Fruit fly (Drosophila melanogaster) whole organism, embryonic: ENCODE results near the gene Eh.
A peak's percentile ranks its signal among the peaks of the same experiment; 100 is the strongest.

Source experiments
- BtbVII ChIP-seq: fragments of 200-800 bp; sonication (Bioruptor generic); optimal IDR thresholded peaks from 3 replicates; lab custom pipeline; 2017; ENCODE audit warnings: missing biosample characterization, mild to moderate bottlenecking, missing genetic modification characterization
- CG1024 ChIP-seq: fragments of 200-800 bp; sonication (Bioruptor generic); IDR thresholded peaks from 2 replicates; pipeline ENCODE4 v1.3.6; 2022; ENCODE audit warnings: missing biosample characterization, missing genetic modification characterization
- CG11695 ChIP-seq: fragments of 200-800 bp; sonication (Bioruptor generic); IDR thresholded peaks from 3 replicates; pipeline ENCODE4 v1.3.6; 2022; ENCODE audit warnings: missing biosample characterization, missing genetic modification characterization
- CG12071 ChIP-seq: fragments of 200-800 bp; sonication (Bioruptor generic); optimal IDR thresholded peaks from 3 replicates; lab custom pipeline; 2018; ENCODE audit warnings: missing biosample characterization, mild to moderate bottlenecking, missing genetic modification characterization
- CG12942 ChIP-seq: fragments of 200-800 bp; sonication (Bioruptor generic); optimal IDR thresholded peaks from 3 replicates; lab custom pipeline; 2016; ENCODE audit warnings: missing biosample characterization, missing genetic modification characterization
- CG13624 ChIP-seq: fragments of 200-800 bp; sonication (Bioruptor generic); optimal IDR thresholded peaks from 2 replicates; lab custom pipeline; 2016; ENCODE audit warnings: missing biosample characterization, missing genetic modification characterization
- CG15011 ChIP-seq: fragments of 200-800 bp; sonication (Bioruptor generic); optimal IDR thresholded peaks from 3 replicates; lab custom pipeline; 2018; ENCODE audit warnings: missing biosample characterization, mild to moderate bottlenecking, missing genetic modification characterization
- CG1603 ChIP-seq: fragments of 200-800 bp; sonication (Bioruptor generic); optimal IDR thresholded peaks from 2 replicates; lab custom pipeline; 2019; ENCODE audit warnings: missing biosample characterization, mild to moderate bottlenecking, missing genetic modification characterization, moderate library complexity
- CG18619 ChIP-seq: fragments of 200-800 bp; sonication (Bioruptor generic); optimal IDR thresholded peaks from 3 replicates; lab custom pipeline; 2017; ENCODE audit warnings: missing biosample characterization, mild to moderate bottlenecking, missing genetic modification characterization
- CG2678 ChIP-seq: fragments of 200-800 bp; sonication (Bioruptor generic); optimal IDR thresholded peaks from 3 replicates; lab custom pipeline; 2019; ENCODE audit warnings: missing biosample characterization, mild to moderate bottlenecking, missing genetic modification characterization, moderate library complexity
- CG33213 ChIP-seq: fragments of 200-800 bp; sonication (Bioruptor generic); optimal IDR thresholded peaks from 3 replicates; lab custom pipeline; 2016; ENCODE audit warnings: missing biosample characterization, missing genetic modification characterization
- CG4820 ChIP-seq: fragments of 200-800 bp; sonication (Bioruptor generic); optimal IDR thresholded peaks from 3 replicates; lab custom pipeline; 2016; ENCODE audit warnings: missing biosample characterization, missing genetic modification characterization
- CG4854 ChIP-seq: fragments of 200-800 bp; sonication (Bioruptor generic); optimal IDR thresholded peaks from 2 replicates; lab custom pipeline; 2016; ENCODE audit warnings: missing biosample characterization, missing genetic modification characterization, inconsistent platforms
- CG5953 ChIP-seq: fragments of 200-800 bp; sonication (Bioruptor generic); IDR thresholded peaks from 2 replicates; pipeline ENCODE4 v1.3.6; 2022; ENCODE audit warnings: missing biosample characterization, missing genetic modification characterization
- CG7963 ChIP-seq: fragments of 200-800 bp; sonication (Bioruptor generic); IDR thresholded peaks from 3 replicates; pipeline ENCODE4 v1.3.6; 2022; ENCODE audit warnings: missing biosample characterization, missing genetic modification characterization; ENCODE audit not compliant: partially characterized antibody
- CG8944 ChIP-seq: fragments of 200-800 bp; sonication (Bioruptor generic); optimal IDR thresholded peaks from 3 replicates; lab custom pipeline; 2016; ENCODE audit warnings: missing biosample characterization, missing genetic modification characterization
- CG9817 ChIP-seq: fragments of 200-800 bp; sonication (Bioruptor generic); optimal IDR thresholded peaks from 2 replicates; lab custom pipeline; 2018; ENCODE audit warnings: missing biosample characterization, mild to moderate bottlenecking, missing genetic modification characterization, moderate library complexity
- Fer1 ChIP-seq: fragments of 200-800 bp; sonication (Bioruptor generic); optimal IDR thresholded peaks from 2 replicates; lab custom pipeline; 2017; ENCODE audit warnings: missing biosample characterization, mild to moderate bottlenecking, missing genetic modification characterization
- GATAe ChIP-seq: fragments of 200-800 bp; sonication (Bioruptor generic); conservative IDR thresholded peaks from 2 replicates; pipeline ENCODE4 v1.3.6; 2022; ENCODE audit warnings: missing biosample characterization, missing genetic modification characterization
- HLH54F ChIP-seq: fragments of 200-800 bp; sonication (Bioruptor generic); optimal IDR thresholded peaks from 3 replicates; lab custom pipeline; 2016; ENCODE audit warnings: missing biosample characterization, missing genetic modification characterization
- HmgD ChIP-seq: fragments of 200-800 bp; sonication (Bioruptor generic); optimal IDR thresholded peaks from 3 replicates; lab custom pipeline; 2016; ENCODE audit warnings: missing biosample characterization, missing genetic modification characterization
- MESR4 ChIP-seq: fragments of 200-800 bp; sonication (Bioruptor generic); optimal IDR thresholded peaks from 2 replicates; lab custom pipeline; 2018; ENCODE audit warnings: missing biosample characterization, mild to moderate bottlenecking, missing genetic modification characterization, moderate library complexity
- Mad ChIP-seq: fragments of 200-800 bp; sonication (Bioruptor generic); optimal IDR thresholded peaks from 2 replicates; lab custom pipeline; 2016; ENCODE audit warnings: missing biosample characterization, missing genetic modification characterization
- Neu2 ChIP-seq: fragments of 200-800 bp; sonication (Bioruptor generic); optimal IDR thresholded peaks from 3 replicates; lab custom pipeline; 2016; ENCODE audit warnings: missing biosample characterization, missing genetic modification characterization, borderline replicate concordance
- Pdp1 ChIP-seq, 2 experiments: fragments of 200-800 bp; sonication (Bioruptor generic); optimal IDR thresholded peaks; 3 replicates each; lab custom pipeline; 2016; ENCODE audit warnings: missing biosample characterization in 2 of 2, missing genetic modification characterization in 2 of 2, mild to moderate bottlenecking in 1 of 2, moderate library complexity in 1 of 2
- Ptx1 ChIP-seq: fragments of 200-800 bp; sonication (Bioruptor generic); IDR thresholded peaks from 2 replicates; pipeline ENCODE4 v1.3.6; 2022; ENCODE audit warnings: missing biosample characterization, missing genetic modification characterization
- Sin3A ChIP-seq: fragments of >200 bp; optimal IDR thresholded peaks from 2 replicates; lab custom pipeline; 2018
- Stat92E ChIP-seq, 3 experiments: fragments of >200 bp in 2 of 3; fragments of 200-800 bp in 1 of 3; sonication (Bioruptor generic) in 1 of 3; optimal IDR thresholded peaks; 2 replicates each; lab custom pipeline; 2017 to 2019; ENCODE audit warnings: missing biosample characterization in 3 of 3, missing genetic modification characterization in 3 of 3, mild to moderate bottlenecking in 1 of 3, moderate library complexity in 1 of 3
- cas ChIP-seq: fragments of 200-800 bp; sonication (Bioruptor generic); IDR thresholded peaks from 2 replicates; pipeline ENCODE4 v1.3.6; 2022; ENCODE audit warnings: missing biosample characterization, missing genetic modification characterization
- ems ChIP-seq: fragments of 200-800 bp; sonication (Bioruptor generic); optimal IDR thresholded peaks from 3 replicates; lab custom pipeline; 2016; ENCODE audit warnings: missing biosample characterization, missing genetic modification characterization
- fru ChIP-seq: fragments of >200 bp; optimal IDR thresholded peaks from 2 replicates; lab custom pipeline; 2017
- grn ChIP-seq: fragments of 200-800 bp; sonication (Bioruptor generic); optimal IDR thresholded peaks from 3 replicates; lab custom pipeline; 2017; ENCODE audit warnings: missing biosample characterization, missing genetic modification characterization
- gsb ChIP-seq: fragments of 200-800 bp; sonication (Bioruptor generic); IDR thresholded peaks from 2 replicates; pipeline ENCODE4 v1.3.6; 2022; ENCODE audit warnings: missing biosample characterization, missing genetic modification characterization
- hb ChIP-seq: fragments of 200-800 bp; sonication (Bioruptor generic); IDR thresholded peaks from 3 replicates; pipeline ENCODE4 v1.3.6; 2022; ENCODE audit warnings: missing biosample characterization, missing genetic modification characterization; ENCODE audit not compliant: partially characterized antibody
- knrl ChIP-seq: fragments of 200-800 bp; sonication (Bioruptor generic); IDR thresholded peaks from 3 replicates; pipeline ENCODE4 v1.3.6; 2022; ENCODE audit warnings: missing biosample characterization, missing genetic modification characterization; ENCODE audit not compliant: partially characterized antibody
- mam ChIP-seq: fragments of 200-800 bp; sonication (Bioruptor generic); optimal IDR thresholded peaks from 3 replicates; lab custom pipeline; 2016; ENCODE audit warnings: missing biosample characterization, missing genetic modification characterization
- nerfin-1 ChIP-seq: fragments of 200-800 bp; sonication (Bioruptor generic); optimal IDR thresholded peaks from 3 replicates; lab custom pipeline; 2019; ENCODE audit warnings: missing biosample characterization, mild to moderate bottlenecking, missing genetic modification characterization, moderate library complexity
- pum ChIP-seq: fragments of 200-800 bp; sonication (Bioruptor generic); optimal IDR thresholded peaks from 2 replicates; lab custom pipeline; 2016; ENCODE audit warnings: missing biosample characterization, missing genetic modification characterization
- sd ChIP-seq: fragments of 200-800 bp; sonication (Bioruptor generic); optimal IDR thresholded peaks from 3 replicates; lab custom pipeline; 2018; ENCODE audit warnings: missing biosample characterization, mild to moderate bottlenecking, missing genetic modification characterization, moderate library complexity
- sima ChIP-seq: fragments of 200-800 bp; sonication (Bioruptor generic); optimal IDR thresholded peaks from 2 replicates; lab custom pipeline; 2016; ENCODE audit warnings: missing biosample characterization, missing genetic modification characterization
- slbo ChIP-seq: fragments of 200-800 bp; sonication (Bioruptor generic); IDR thresholded peaks from 2 replicates; pipeline ENCODE4 v1.3.6; 2022; ENCODE audit warnings: missing biosample characterization, missing genetic modification characterization
- slp2 ChIP-seq: fragments of 200-800 bp; sonication (Bioruptor generic); optimal IDR thresholded peaks from 2 replicates; lab custom pipeline; 2016; ENCODE audit warnings: missing biosample characterization, missing genetic modification characterization
- sna ChIP-seq: fragments of 200-800 bp; sonication (Bioruptor generic); IDR thresholded peaks from 2 replicates; pipeline ENCODE4 v1.3.6; 2022; ENCODE audit warnings: missing biosample characterization, missing genetic modification characterization; ENCODE audit not compliant: partially characterized antibody
- stwl ChIP-seq: fragments of 200-800 bp; sonication (Bioruptor generic); optimal IDR thresholded peaks from 3 replicates; lab custom pipeline; 2018; ENCODE audit warnings: missing biosample characterization, mild to moderate bottlenecking, missing genetic modification characterization, moderate library complexity
- sug ChIP-seq: fragments of 200-800 bp; optimal IDR thresholded peaks from 2 replicates; lab custom pipeline; 2019; ENCODE audit warnings: missing biosample characterization, mild to moderate bottlenecking, missing genetic modification characterization, moderate library complexity
- tin ChIP-seq: fragments of 200-800 bp; sonication (Bioruptor generic); optimal IDR thresholded peaks from 3 replicates; lab custom pipeline; 2016; ENCODE audit warnings: missing biosample characterization, missing genetic modification characterization
- trh ChIP-seq: fragments of 200-800 bp; sonication (Bioruptor generic); optimal IDR thresholded peaks from 2 replicates; lab custom pipeline; 2016; ENCODE audit warnings: missing biosample characterization, missing genetic modification characterization
- vfl ChIP-seq: fragments of 200-800 bp; sonication (Bioruptor generic); optimal IDR thresholded peaks from 2 replicates; lab custom pipeline; 2016; ENCODE audit warnings: missing biosample characterization, missing genetic modification characterization
- vvl ChIP-seq: fragments of 200-800 bp; sonication (Bioruptor generic); IDR thresholded peaks from 2 replicates; pipeline ENCODE4 v1.3.6; 2022; ENCODE audit warnings: missing biosample characterization, missing genetic modification characterization
- zfh1 ChIP-seq: fragments of 200-800 bp; sonication (Bioruptor generic); IDR thresholded peaks from 3 replicates; pipeline ENCODE4 v1.3.6; 2022; ENCODE audit warnings: missing biosample characterization, missing genetic modification characterization

Gene Eh

DNA sequence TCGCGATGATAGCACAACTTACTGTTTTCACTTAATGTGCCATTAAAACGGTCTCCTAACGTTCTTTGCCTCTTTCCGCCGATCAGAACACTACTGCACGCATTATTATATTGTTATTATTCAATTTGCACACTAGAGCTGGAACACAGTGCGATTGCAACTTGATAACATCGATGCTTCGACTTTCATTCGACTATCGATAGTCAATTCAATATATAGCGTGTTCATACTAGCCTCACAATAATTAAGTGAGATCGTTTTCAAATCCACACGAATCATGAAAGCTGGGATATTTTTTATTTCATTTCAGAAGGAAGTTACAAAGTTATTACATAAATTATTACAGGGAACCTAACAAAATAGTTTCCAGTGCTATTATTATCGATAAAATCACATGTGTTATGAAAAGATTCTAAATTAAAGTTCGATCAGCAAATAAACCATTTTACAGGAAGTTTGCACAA, 47.3 kb downstream of the Eh start (continued):
- TF ChIP-seq knrl (GFP tag; lab: Robert Waterston, UW), result peak; percentile 86
- TF ChIP-seq fru (lab: Kevin White, UChicago), result no peak
- no peak for TF ChIP-seq CG8944
- no peak for TF ChIP-seq CG4820 (GFP tag; lab: Kevin White, UChicago)
- no peak for TF ChIP-seq Stat92E (GFP tag; optimal IDR thresholded peaks at IDR 0.05; lab: Kevin White, UChicago)
- peak; percentile 14; the same call in 1 of the 2 replicates for TF ChIP-seq GATAe (GFP tag; lab: Robert Waterston, UW)
- TF ChIP-seq slbo, result peak; percentile 67
- TF ChIP-seq MESR4, result peak; percentile 56
- no peak for TF ChIP-seq sima (GFP tag; lab: Kevin White, UChicago)
- peak; percentile 81 for TF ChIP-seq stwl (tag; lab: Kevin White, UChicago)
- peak; percentile 73; the same call in 2 of the 3 replicates for TF ChIP-seq CG7963 (GFP tag; lab: Robert Waterston, UW)
- no peak for TF ChIP-seq trh (GFP tag; lab: Kevin White, UChicago)
- TF ChIP-seq CG12071 (GFP tag; lab: Kevin White, UChicago), result no peak
- TF ChIP-seq vvl, result peak; percentile 80
- peak; percentile 76 for TF ChIP-seq hb (GFP tag; lab: Robert Waterston, UW)
- TF ChIP-seq CG33213 (GFP tag; lab: Kevin White, UChicago), result peak; percentile 4
- TF ChIP-seq Mad, result peak; percentile 12
- peak; percentile 43 for TF ChIP-seq slp2 (GFP tag; lab: Kevin White, UChicago)
- no peak for TF ChIP-seq CG4854 (GFP tag; lab: Kevin White, UChicago)
- TF ChIP-seq CG9817 (tag; lab: Kevin White, UChicago), result peak; percentile 54
- peak; percentile 15 for TF ChIP-seq CG18619
- peak; percentile 3 for TF ChIP-seq BtbVII (GFP tag; lab: Kevin White, UChicago)
- peak; percentile 52 for TF ChIP-seq pum
- peak; percentile 59 for TF ChIP-seq CG2678 (tag; lab: Kevin White, UChicago)
- peak; percentile 61 to 85 for TF ChIP-seq Pdp1 (GFP tag; optimal IDR thresholded peaks at IDR 0.05; lab: Kevin White, UChicago)
- no peak for TF ChIP-seq CG15011 (GFP tag; lab: Kevin White, UChicago)
- 0 out of 2 replicates have a peak, but pooled peaks have one; percentile 31 for TF ChIP-seq cas (GFP tag; lab: Robert Waterston, UW)
- peak; percentile 76 for TF ChIP-seq grn (GFP tag; lab: Kevin White, UChicago)
- no peak for TF ChIP-seq ems
- TF ChIP-seq Fer1 (GFP tag; lab: Kevin White, UChicago), result peak; percentile 41
- TF ChIP-seq sd (tag; lab: Kevin White, UChicago), result peak; percentile 24
- peak; percentile 63; the same call in 1 of the 2 replicates for TF ChIP-seq sna (GFP tag; lab: Robert Waterston, UW)
- peak; percentile 81 for TF ChIP-seq CG1603 (tag; lab: Kevin White, UChicago)
- TF ChIP-seq tin (GFP tag; lab: Kevin White, UChicago), result no peak
- TF ChIP-seq Ptx1 (GFP tag; lab: Robert Waterston, UW), result peak; percentile 47; the same call in 1 of the 2 replicates
- TF ChIP-seq CG13624 (GFP tag; lab: Kevin White, UChicago), result peak; percentile 39
- peak; percentile 78 for TF ChIP-seq mam (GFP tag; lab: Kevin White, UChicago)
- TF ChIP-seq HmgD (GFP tag; lab: Kevin White, UChicago), result no peak
- peak; percentile 71 for TF ChIP-seq CG1024
- peak; percentile 52 for TF ChIP-seq sug
- TF ChIP-seq zfh1 (GFP tag; lab: Robert Waterston, UW), result no peak
- TF ChIP-seq HLH54F (GFP tag; lab: Kevin White, UChicago), result peak; percentile 60
- peak; percentile 57 for TF ChIP-seq CG12942 (GFP tag; lab: Kevin White, UChicago)
- TF ChIP-seq gsb, result no peak
- no peak for TF ChIP-seq nerfin-1
- no peak for TF ChIP-seq Sin3A (lab: Kevin White, UChicago)
- no peak for TF ChIP-seq Neu2 (GFP tag; lab: Kevin White, UChicago)
- TF ChIP-seq CG5953 (GFP tag; lab: Robert Waterston, UW), result no peak
- TF ChIP-seq vfl (GFP tag; lab: Kevin White, UChicago), result peak; percentile 54
- TF ChIP-seq CG11695, result 0 out of 3 replicates have a peak, but pooled peaks have one; percentile 44
